Worm (Caenorhabditis elegans) whole organism, L3 larva: Measurements from ENCODE around the gene tbb-1.
A peak's percentile ranks its signal among the peaks of the same experiment; 100 is the strongest.

Experiments
- R02D3.7 ChIP-seq: fragments of 150-350 bp; optimal IDR thresholded peaks from 2 replicates; lab custom pipeline; 2014; ENCODE audit warnings: missing biosample characterization, missing genetic modification characterization
- aly-2 ChIP-seq: fragments of 150-350 bp; optimal IDR thresholded peaks from 2 replicates; lab custom pipeline; 2014; ENCODE audit warnings: missing biosample characterization, missing genetic modification characterization
- ama-1 ChIP-seq: fragments of 150-350 bp; optimal IDR thresholded peaks from 2 replicates; lab custom pipeline; 2018
- ceh-16 ChIP-seq: sonication (generic microtip); optimal IDR thresholded peaks from 2 replicates; lab custom pipeline; 2017; ENCODE audit warnings: missing biosample characterization, missing genetic modification characterization
- ceh-28 ChIP-seq: fragments of 150-350 bp; optimal IDR thresholded peaks from 2 replicates; lab custom pipeline; 2014; ENCODE audit warnings: missing biosample characterization, missing genetic modification reagents, missing genetic modification characterization
- ceh-9 ChIP-seq: sonication (generic microtip); optimal IDR thresholded peaks from 2 replicates; lab custom pipeline; 2018; ENCODE audit warnings: missing biosample characterization, missing genetic modification characterization
- daf-12 ChIP-seq: fragments of 150-350 bp; optimal IDR thresholded peaks from 2 replicates; lab custom pipeline; 2014; ENCODE audit warnings: missing biosample characterization, missing genetic modification reagents, missing genetic modification characterization
- egl-27 ChIP-seq: sonication (generic microtip); optimal IDR thresholded peaks from 4 replicates; lab custom pipeline; 2017; ENCODE audit warnings: missing biosample characterization, missing genetic modification reagents, missing genetic modification characterization
- elt-1 ChIP-seq: fragments of 150-350 bp; optimal IDR thresholded peaks from 2 replicates; lab custom pipeline; 2014; ENCODE audit warnings: missing biosample characterization, missing genetic modification characterization
- elt-2 ChIP-seq: sonication (generic microtip); optimal IDR thresholded peaks from 2 replicates; lab custom pipeline; 2016; ENCODE audit warnings: missing genetic modification reagents, mild to moderate bottlenecking, missing genetic modification characterization, missing compliant biosample characterization
- elt-3 ChIP-seq, 3 experiments: fragments of 150-350 bp in 1 of 3; sonication (generic microtip) in 2 of 3; optimal IDR thresholded peaks; 2 replicates in 2 of 3; 4 replicates in 1 of 3; lab custom pipeline; 2014 to 2017; ENCODE audit warnings: missing biosample characterization in 3 of 3, missing genetic modification characterization in 3 of 3
- fkh-10 ChIP-seq: sonication (generic microtip); optimal IDR thresholded peaks from 2 replicates; lab custom pipeline; 2017; ENCODE audit warnings: missing biosample characterization, missing genetic modification reagents, missing genetic modification characterization
- fos-1 ChIP-seq: fragments of 150-350 bp; optimal IDR thresholded peaks from 2 replicates; lab custom pipeline; 2014; ENCODE audit warnings: missing biosample characterization, missing genetic modification characterization
- lin-15B ChIP-seq: fragments of 150-350 bp; optimal IDR thresholded peaks from 2 replicates; lab custom pipeline; 2014; ENCODE audit warnings: missing biosample characterization, missing genetic modification characterization
- lin-39 ChIP-seq: fragments of 150-350 bp; optimal IDR thresholded peaks from 2 replicates; lab custom pipeline; 2018; ENCODE audit warnings: missing biosample characterization, missing genetic modification reagents, missing genetic modification characterization
- lsy-12 ChIP-seq: sonication (generic microtip); optimal IDR thresholded peaks from 2 replicates; lab custom pipeline; 2016; ENCODE audit warnings: mild to moderate bottlenecking, missing genetic modification characterization, missing compliant biosample characterization
- nfya-1 ChIP-seq: sonication (generic microtip); optimal IDR thresholded peaks from 2 replicates; lab custom pipeline; 2017; ENCODE audit warnings: missing genetic modification characterization, mild to moderate bottlenecking, missing compliant biosample characterization, antibody characterized with exemption, moderate library complexity; ENCODE audit not compliant: insufficient read depth
- nhr-11 ChIP-seq: fragments of 150-350 bp; optimal IDR thresholded peaks from 2 replicates; lab custom pipeline; 2014; ENCODE audit warnings: missing biosample characterization, missing genetic modification characterization
- nhr-12 ChIP-seq: fragments of 150-350 bp; optimal IDR thresholded peaks from 2 replicates; lab custom pipeline; 2014; ENCODE audit warnings: missing biosample characterization, missing genetic modification characterization
- nhr-23 ChIP-seq: fragments of 150-350 bp; optimal IDR thresholded peaks from 2 replicates; lab custom pipeline; 2014; ENCODE audit warnings: missing biosample characterization, missing genetic modification reagents, missing genetic modification characterization
- nhr-237 ChIP-seq: fragments of 150-350 bp; optimal IDR thresholded peaks from 2 replicates; lab custom pipeline; 2014; ENCODE audit warnings: missing biosample characterization, missing genetic modification characterization
- nhr-43 ChIP-seq: sonication (generic microtip); optimal IDR thresholded peaks from 2 replicates; lab custom pipeline; 2016; ENCODE audit warnings: mild to moderate bottlenecking, missing genetic modification characterization, missing compliant biosample characterization; ENCODE audit not compliant: poor library complexity, severe bottlenecking
- nhr-67 ChIP-seq: fragments of 150-350 bp; optimal IDR thresholded peaks from 2 replicates; lab custom pipeline; 2014; ENCODE audit warnings: missing biosample characterization, missing genetic modification characterization
- nhr-76 ChIP-seq: fragments of 150-350 bp; sonication (generic microtip); optimal IDR thresholded peaks from 5 replicates; lab custom pipeline; 2014; ENCODE audit warnings: missing biosample characterization, missing genetic modification characterization
- nhr-77 ChIP-seq: fragments of 150-350 bp; optimal IDR thresholded peaks from 2 replicates; lab custom pipeline; 2014; ENCODE audit warnings: missing biosample characterization, missing genetic modification characterization
- pha-4 ChIP-seq: fragments of 150-350 bp; optimal IDR thresholded peaks from 2 replicates; lab custom pipeline; 2014; ENCODE audit warnings: missing biosample characterization, missing genetic modification reagents, missing genetic modification characterization
- pqm-1 ChIP-seq: fragments of 150-350 bp; optimal IDR thresholded peaks from 2 replicates; lab custom pipeline; 2017; ENCODE audit warnings: missing biosample characterization, missing genetic modification characterization, inconsistent platforms
- skn-1 ChIP-seq: fragments of 150-350 bp; optimal IDR thresholded peaks from 2 replicates; lab custom pipeline; 2014; ENCODE audit warnings: missing biosample characterization, missing genetic modification characterization
- tbx-2 ChIP-seq: sonication (generic microtip); optimal IDR thresholded peaks from 2 replicates; lab custom pipeline; 2016; ENCODE audit warnings: mild to moderate bottlenecking, missing genetic modification characterization, missing compliant biosample characterization
- unc-39 ChIP-seq: sonication (generic microtip); optimal IDR thresholded peaks from 4 replicates; lab custom pipeline; 2017; ENCODE audit warnings: missing biosample characterization, missing genetic modification characterization
- unc-62 ChIP-seq: fragments of 150-350 bp; sonication (generic microtip); optimal IDR thresholded peaks from 4 replicates; lab custom pipeline; 2014; ENCODE audit warnings: missing biosample characterization, missing genetic modification reagents, missing genetic modification characterization
- zag-1 ChIP-seq: fragments of 150-350 bp; optimal IDR thresholded peaks from 2 replicates; lab custom pipeline; 2014; ENCODE audit warnings: missing biosample characterization, missing genetic modification characterization
- ztf-4 ChIP-seq: fragments of 150-350 bp; optimal IDR thresholded peaks from 2 replicates; lab custom pipeline; 2014; ENCODE audit warnings: missing biosample characterization, missing genetic modification characterization

Gene tbb-1

DNA sequence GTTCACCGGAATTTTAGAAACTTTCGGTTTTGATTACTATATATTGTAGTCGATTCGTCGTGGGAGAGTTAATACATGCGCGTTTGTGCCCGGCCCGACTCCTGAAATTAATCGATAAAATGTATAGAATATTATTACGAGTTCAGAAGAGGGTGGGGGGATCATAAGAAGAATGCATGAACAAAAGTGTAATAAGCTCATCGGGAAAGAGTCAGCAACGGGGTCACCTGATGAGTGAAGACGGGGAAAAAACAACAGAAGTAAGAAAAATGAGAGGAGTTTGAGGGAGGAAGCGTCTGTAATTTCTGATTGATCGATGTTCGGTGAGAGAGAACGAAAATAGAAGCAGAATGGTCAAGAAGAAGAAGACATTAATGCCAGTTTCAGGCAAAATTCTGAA lies 26.1 kb downstream of the tbb-1 start, which contains the start of gene W09D10.4:
Gene W09D10.4 (minus strand): TSS at position 101 of the 400 bp plus-strand sequence.
- TF ChIP-seq elt-3 (tag; optimal IDR thresholded peaks at IDR 0.05; lab: Kevin White, UChicago): no peak
- no peak for TF ChIP-seq ztf-4 (tag; lab: Kevin White, UChicago)
- no peak for TF ChIP-seq R02D3.7
- TF ChIP-seq nhr-43 (tag; lab: Kevin White, UChicago): no peak
- peak; percentile 3 for TF ChIP-seq elt-2 (tag; lab: Kevin White, UChicago)
- no peak for TF ChIP-seq skn-1
- TF ChIP-seq tbx-2 (tag; lab: Kevin White, UChicago): no peak
- TF ChIP-seq ama-1 (lab: Kevin White, UChicago): peak; percentile 27
- TF ChIP-seq nhr-12: no peak
- no peak for TF ChIP-seq unc-62
- no peak for TF ChIP-seq egl-27

DNA sequence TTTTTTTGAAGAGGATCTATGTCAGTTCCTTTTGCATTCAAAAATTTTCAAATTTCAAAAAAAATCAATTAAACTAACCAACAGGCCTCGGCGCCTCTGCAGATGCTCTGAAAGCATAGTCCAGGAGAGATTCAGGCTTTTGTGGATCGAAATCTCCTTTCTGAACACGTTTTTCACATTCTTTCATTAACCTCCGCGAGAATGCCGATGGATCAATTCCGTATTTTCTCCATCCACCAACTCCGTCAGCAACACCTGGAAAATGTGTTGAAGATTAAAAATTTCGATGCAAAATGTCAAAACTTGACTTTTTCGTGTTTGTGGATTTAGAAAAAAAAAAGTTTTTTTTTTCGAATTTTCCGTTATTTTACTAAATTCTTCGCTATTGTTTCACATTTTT lies 27.7 kb downstream of the tbb-1 start:
- no peak for TF ChIP-seq lin-39 (tag; lab: Kevin White, UChicago)
- TF ChIP-seq ama-1 (lab: Kevin White, UChicago): peak; percentile 33
- no peak for TF ChIP-seq zag-1
- TF ChIP-seq elt-2 (tag; lab: Kevin White, UChicago): no peak
- TF ChIP-seq nfya-1 (tag; lab: Kevin White, UChicago): no peak
- TF ChIP-seq nhr-77: no peak
- TF ChIP-seq ceh-9 (tag; lab: Kevin White, UChicago): no peak
- TF ChIP-seq ceh-16 (tag; lab: Kevin White, UChicago): no peak

DNA sequence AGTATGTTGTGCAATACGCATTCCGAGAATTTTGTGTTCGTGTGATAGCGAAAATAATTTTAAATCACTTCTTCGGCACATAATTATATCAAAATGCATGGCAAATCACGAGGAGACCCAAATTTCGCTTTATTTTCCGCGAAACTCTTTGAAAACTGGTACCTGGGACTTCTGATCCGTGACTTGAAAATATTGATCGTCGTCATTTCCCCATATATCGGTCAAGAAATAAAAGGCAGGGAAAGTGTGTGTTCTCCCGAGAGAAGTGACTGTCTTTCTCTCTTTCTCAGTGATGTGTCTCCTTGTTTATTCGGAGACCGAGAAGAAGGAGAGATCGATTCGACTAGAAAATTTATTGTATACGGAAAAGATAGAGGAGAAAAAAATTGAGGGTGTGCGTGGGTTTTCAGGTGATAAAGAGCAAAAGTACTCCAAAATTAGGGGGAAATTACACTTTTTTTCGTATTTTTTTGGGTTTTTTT lies 31.0 kb downstream of the tbb-1 start, which contains the start of gene W09D10.5:
Gene W09D10.5 (minus strand): TSS at position 345 of the 482 bp plus-strand sequence.
- TF ChIP-seq nhr-43 (tag; lab: Kevin White, UChicago): peak; percentile 47
- TF ChIP-seq skn-1: no peak
- no peak for TF ChIP-seq unc-39
- TF ChIP-seq nhr-237 (tag; lab: Kevin White, UChicago): no peak
- no peak for TF ChIP-seq elt-1 (tag; lab: Kevin White, UChicago)
- TF ChIP-seq ama-1 (lab: Kevin White, UChicago): peak; percentile 90
- peak; percentile 29 for TF ChIP-seq pqm-1 (tag; lab: Kevin White, UChicago)
- peak; percentile 55 for TF ChIP-seq ceh-28 (tag; lab: Kevin White, UChicago)
- peak; percentile 49 for TF ChIP-seq pha-4 (tag; lab: Kevin White, UChicago)
- no peak for TF ChIP-seq fos-1 (tag; lab: Kevin White, UChicago)
- no peak for TF ChIP-seq nhr-67 (tag; lab: Kevin White, UChicago)
- no peak for TF ChIP-seq nhr-76 (tag; lab: Kevin White, UChicago)
- TF ChIP-seq fkh-10: no peak
- no peak for TF ChIP-seq tbx-2 (tag; lab: Kevin White, UChicago)
- TF ChIP-seq lsy-12 (tag; lab: Kevin White, UChicago): peak; percentile 68
- TF ChIP-seq elt-2 (tag; lab: Kevin White, UChicago): peak; percentile 47
- no peak for TF ChIP-seq lin-15B (tag; lab: Kevin White, UChicago)
- peak; percentile 72 for TF ChIP-seq nhr-23 (tag; lab: Kevin White, UChicago)
- no peak for TF ChIP-seq elt-3 (tag; optimal IDR thresholded peaks at IDR 0.05; lab: Kevin White, UChicago)
- peak; percentile 43 for TF ChIP-seq ztf-4 (tag; lab: Kevin White, UChicago)

DNA sequence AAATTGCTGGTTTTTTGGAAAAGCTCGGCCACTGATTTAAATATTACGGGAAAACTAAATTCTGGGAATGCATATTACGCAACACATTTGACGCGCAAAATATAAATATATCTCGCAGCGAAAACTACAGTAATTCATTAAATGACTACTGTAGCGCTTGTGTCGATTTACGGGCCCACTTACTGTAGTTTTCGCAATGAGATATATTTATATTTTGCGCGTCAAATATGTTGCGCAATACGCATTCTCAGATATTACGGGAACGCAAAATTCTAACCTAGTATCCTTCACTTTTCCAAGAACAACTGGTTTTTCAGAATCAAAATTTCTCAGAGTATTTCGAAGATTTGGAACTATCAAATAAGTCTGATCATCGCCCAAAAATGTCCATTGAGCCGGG lies 32.6 kb downstream of the tbb-1 start:
- TF ChIP-seq R02D3.7 (no peak), unc-39 (no peak)

DNA sequence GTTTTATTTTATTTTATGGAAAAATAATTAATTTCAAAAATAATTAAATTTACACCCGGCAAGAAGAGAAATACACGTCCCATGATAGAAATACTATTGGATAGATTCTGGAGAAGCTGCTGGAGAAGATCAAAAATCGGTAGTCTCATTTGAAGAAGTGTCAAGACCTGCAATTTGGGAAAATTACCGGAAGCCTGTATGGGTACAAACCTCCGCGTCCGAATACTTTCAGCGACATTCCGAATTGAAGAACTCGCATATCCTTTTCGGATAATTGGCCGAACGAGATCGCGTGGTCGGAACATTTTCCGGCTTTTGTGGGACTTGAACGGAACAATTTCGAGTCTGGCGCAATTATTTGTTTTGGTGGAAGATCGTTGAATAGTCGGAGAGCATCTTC lies 33.7 kb downstream of the tbb-1 start:
- TF ChIP-seq nhr-67 (tag; lab: Kevin White, UChicago) (no peak), nhr-11 (tag; lab: Kevin White, UChicago) (no peak), pha-4 (tag; lab: Kevin White, UChicago) (no peak), R02D3.7 (no peak), ceh-9 (tag; lab: Kevin White, UChicago) (no peak), aly-2 (no peak), zag-1 (no peak), fkh-10 (no peak), daf-12 (tag; lab: Kevin White, UChicago) (no peak), ztf-4 (tag; lab: Kevin White, UChicago) (no peak), nfya-1 (tag; lab: Kevin White, UChicago) (no peak), lin-39 (tag; lab: Kevin White, UChicago) (no peak), nhr-43 (tag; lab: Kevin White, UChicago) (no peak), nhr-77 (no peak), unc-39 (no peak), tbx-2 (tag; lab: Kevin White, UChicago) (no peak), nhr-76 (tag; lab: Kevin White, UChicago) (no peak)
